Fruit fly (Drosophila melanogaster): ENCODE data around the gene CG1792.
A peak's percentile ranks its signal among the peaks of the same experiment; 100 is the strongest.

Gene CG1792

dm6 chr3R:31616001-31616400 lies at the start of gene CG1792, which contains the start of gene Mnat9 (continued):
- no peak for TF ChIP-seq Scr (GFP tag; IDR thresholded peaks at IDR 0.05; ENCODE audit: partially characterized antibody)
- peak; percentile 99 for TF ChIP-seq ase (GFP tag; IDR thresholded peaks at IDR 0.05)
- TF ChIP-seq knrl (GFP tag; IDR thresholded peaks at IDR 0.05; ENCODE audit: partially characterized antibody), result no peak
- peak; percentile 92 for TF ChIP-seq D19A (tag; optimal IDR thresholded peaks at IDR 0.05)
- TF ChIP-seq h (optimal IDR thresholded peaks at IDR 0.05), result no peak
- peak; percentile 98 for TF ChIP-seq bcd (GFP tag; optimal IDR thresholded peaks at IDR 0.05)
- TF ChIP-seq hkb (optimal IDR thresholded peaks at IDR 0.05), result no peak
- TF ChIP-seq hkb (GFP tag; IDR thresholded peaks at IDR 0.05), result peak; percentile 99
- peak; percentile 99 for TF ChIP-seq CG17359 (tag; optimal IDR thresholded peaks at IDR 0.05)
- peak; percentile 99 for TF ChIP-seq tio (GFP tag; optimal IDR thresholded peaks at IDR 0.05)
- TF ChIP-seq CG16863 (GFP tag; optimal IDR thresholded peaks at IDR 0.05), result peak; percentile 99
- TF ChIP-seq en (GFP tag; optimal IDR thresholded peaks at IDR 0.05), result peak; percentile 98
- peak; percentile 97 for TF ChIP-seq CG3838 (GFP tag; optimal IDR thresholded peaks at IDR 0.05)
- peak; percentile 99 for TF ChIP-seq CG12659 (GFP tag; optimal IDR thresholded peaks at IDR 0.05)
- TF ChIP-seq CG31441 (GFP tag; IDR thresholded peaks at IDR 0.05), result peak; percentile 98
- TF ChIP-seq pum (GFP tag; optimal IDR thresholded peaks at IDR 0.05), result peak; percentile 98
- TF ChIP-seq HLH3B (GFP tag; IDR thresholded peaks at IDR 0.05), result peak; percentile 99
- TF ChIP-seq CG4617 (GFP tag; optimal IDR thresholded peaks at IDR 0.05; ENCODE audit: borderline replicate concordance), result peak; percentile 99
- TF ChIP-seq CG7786 (GFP tag; optimal IDR thresholded peaks at IDR 0.05), result peak; percentile 99
- peak; percentile 96 for TF ChIP-seq ERR (GFP tag; optimal IDR thresholded peaks at IDR 0.05)
- peak; percentile 99 for TF ChIP-seq otp (GFP tag; IDR thresholded peaks at IDR 0.05)
- TF ChIP-seq Camta (GFP tag; optimal IDR thresholded peaks at IDR 0.05), result peak; percentile 98
- peak; percentile 99 for TF ChIP-seq CG1602 (GFP tag; optimal IDR thresholded peaks at IDR 0.05)
- peak; percentile 99 for TF ChIP-seq esg (GFP tag; conservative IDR thresholded peaks at IDR 0.05)
- peak; percentile 85 for TF ChIP-seq CG30020 (tag; optimal IDR thresholded peaks at IDR 0.05)
- no peak for TF ChIP-seq D (optimal IDR thresholded peaks at IDR 0.05)
- TF ChIP-seq D (GFP tag; optimal IDR thresholded peaks at IDR 0.05), result peak; percentile 96
- no peak for TF ChIP-seq Lpt (GFP tag; optimal IDR thresholded peaks at IDR 0.05)
- TF ChIP-seq psq (GFP tag; optimal IDR thresholded peaks at IDR 0.05), result peak; percentile 94
- TF ChIP-seq Med (GFP tag), result peak; percentile 100
- TF ChIP-seq odd (GFP tag; optimal IDR thresholded peaks at IDR 0.05), result peak; percentile 94
- peak; percentile 92 for TF ChIP-seq CG15696 (tag; optimal IDR thresholded peaks at IDR 0.05)
- peak; percentile 99 for TF ChIP-seq CG33213 (GFP tag; optimal IDR thresholded peaks at IDR 0.05)
- peak; percentile 95 for TF ChIP-seq CG10565 (GFP tag; optimal IDR thresholded peaks at IDR 0.05)
- peak; percentile 91 for TF ChIP-seq Hand (GFP tag; optimal IDR thresholded peaks at IDR 0.05)
- peak; percentile 100 for TF ChIP-seq sens (GFP tag)
- peak; percentile 98 for TF ChIP-seq CG13424 (tag; optimal IDR thresholded peaks at IDR 0.05)
- TF ChIP-seq CG7372 (GFP tag; IDR thresholded peaks at IDR 0.05), result peak; percentile 98
- TF ChIP-seq CG1792 (GFP tag; optimal IDR thresholded peaks at IDR 0.05), result peak; percentile 99
- peak; percentile 96 for TF ChIP-seq CG13296 (GFP tag; optimal IDR thresholded peaks at IDR 0.05)
- peak; percentile 97 for TF ChIP-seq Oli (tag; optimal IDR thresholded peaks at IDR 0.05)
- TF ChIP-seq Hr51 (GFP tag; optimal IDR thresholded peaks at IDR 0.05), result peak; percentile 98
- TF ChIP-seq br (optimal IDR thresholded peaks at IDR 0.05), result no peak
- TF ChIP-seq CG15601 (tag; optimal IDR thresholded peaks at IDR 0.05), result peak; percentile 95
- no peak for TF ChIP-seq hb (GFP tag; IDR thresholded peaks at IDR 0.05; ENCODE audit: partially characterized antibody)
- TF ChIP-seq btn (GFP tag; optimal IDR thresholded peaks at IDR 0.05), result peak; percentile 95
- TF ChIP-seq cad (GFP tag; optimal IDR thresholded peaks at IDR 0.05), result no peak
- TF ChIP-seq fd64A (GFP tag; optimal IDR thresholded peaks at IDR 0.05), result peak; percentile 94
- TF ChIP-seq CG15011 (GFP tag; optimal IDR thresholded peaks at IDR 0.05), result peak; percentile 94
- TF ChIP-seq Aef1 (GFP tag; IDR thresholded peaks at IDR 0.05), result peak; percentile 99
- TF ChIP-seq CG13287 (GFP tag; IDR thresholded peaks at IDR 0.05; ENCODE audit: partially characterized antibody), result peak; percentile 55
- no peak for TF ChIP-seq Doc3 (GFP tag; IDR thresholded peaks at IDR 0.05; ENCODE audit: partially characterized antibody)

All from whole organism, embryonic.